Fruit fly (Drosophila melanogaster) whole organism, embryonic: Measurements from ENCODE around the gene fbl.

Experiments used
- Atf-2 ChIP-seq: fragments of 200-800 bp; sonication (Bioruptor generic); optimal IDR thresholded peaks from 2 replicates; lab custom pipeline; 2016; ENCODE audit warnings: missing biosample characterization, missing genetic modification characterization
- Blimp-1 ChIP-seq: fragments of 200-800 bp; sonication (Bioruptor generic); optimal IDR thresholded peaks from 3 replicates; lab custom pipeline; 2018; ENCODE audit warnings: missing biosample characterization, missing genetic modification characterization, mild to moderate bottlenecking, moderate library complexity, missing genetic modification reagents
- CG10543 ChIP-seq: fragments of 200-800 bp; sonication (Bioruptor generic); optimal IDR thresholded peaks from 3 replicates; lab custom pipeline; 2017; ENCODE audit warnings: missing biosample characterization, mild to moderate bottlenecking, missing genetic modification characterization, moderate library complexity
- CG11398 ChIP-seq: fragments of 200-800 bp; sonication (Bioruptor generic); optimal IDR thresholded peaks from 2 replicates; lab custom pipeline; 2016; ENCODE audit warnings: missing biosample characterization, missing genetic modification characterization
- CG11696 ChIP-seq: fragments of 200-800 bp; sonication (Bioruptor generic); IDR thresholded peaks from 2 replicates; pipeline ENCODE4 v1.3.6; 2022; ENCODE audit warnings: missing biosample characterization, missing genetic modification characterization
- CG13775 ChIP-seq: fragments of 200-800 bp; sonication (Bioruptor generic); optimal IDR thresholded peaks from 3 replicates; lab custom pipeline; 2017; ENCODE audit warnings: missing biosample characterization, mild to moderate bottlenecking, missing genetic modification characterization
- CG14710 ChIP-seq: fragments of 200-800 bp; sonication (Bioruptor generic); optimal IDR thresholded peaks from 3 replicates; lab custom pipeline; 2019; ENCODE audit warnings: missing biosample characterization, mild to moderate bottlenecking, missing genetic modification characterization, moderate library complexity
- CG14965 ChIP-seq: fragments of 200-800 bp; sonication (Bioruptor generic); optimal IDR thresholded peaks from 2 replicates; lab custom pipeline; 2016; ENCODE audit warnings: missing biosample characterization, missing genetic modification characterization, borderline replicate concordance
- CG15514 ChIP-seq: fragments of 200-800 bp; sonication (Bioruptor generic); optimal IDR thresholded peaks from 3 replicates; lab custom pipeline; 2017; ENCODE audit warnings: missing biosample characterization, missing genetic modification characterization, mild to moderate bottlenecking, moderate library complexity, missing genetic modification reagents
- CG31224 ChIP-seq: fragments of 200-800 bp; sonication (Bioruptor generic); IDR thresholded peaks from 2 replicates; pipeline ENCODE4 v1.3.6; 2022; ENCODE audit warnings: missing biosample characterization, missing genetic modification characterization
- CG31388 ChIP-seq: fragments of 200-800 bp; sonication (Bioruptor generic); optimal IDR thresholded peaks from 2 replicates; lab custom pipeline; 2016; ENCODE audit warnings: missing biosample characterization, missing genetic modification characterization
- CG3847 ChIP-seq: fragments of 200-800 bp; sonication (Bioruptor generic); IDR thresholded peaks from 2 replicates; pipeline ENCODE4 v1.3.6; 2022; ENCODE audit warnings: missing biosample characterization, missing genetic modification characterization
- CG4328 ChIP-seq: fragments of 200-800 bp; sonication (Bioruptor generic); optimal IDR thresholded peaks from 3 replicates; lab custom pipeline; 2017; ENCODE audit warnings: missing biosample characterization, missing genetic modification reagents, missing genetic modification characterization
- CG4404 ChIP-seq: fragments of 200-800 bp; sonication (Bioruptor generic); IDR thresholded peaks from 2 replicates; pipeline ENCODE4 v1.3.6; 2022; ENCODE audit warnings: missing biosample characterization, missing genetic modification characterization
- CG4707 ChIP-seq: fragments of 200-800 bp; sonication (Bioruptor generic); optimal IDR thresholded peaks from 2 replicates; lab custom pipeline; 2018; ENCODE audit warnings: missing biosample characterization, mild to moderate bottlenecking, missing genetic modification characterization, moderate library complexity
- CG6175 ChIP-seq: fragments of 200-800 bp; sonication (Bioruptor generic); IDR thresholded peaks from 3 replicates; pipeline ENCODE4 v1.3.6; 2022; ENCODE audit warnings: missing biosample characterization, missing genetic modification characterization
- CG8089 ChIP-seq: fragments of 200-800 bp; sonication (Bioruptor generic); optimal IDR thresholded peaks from 3 replicates; lab custom pipeline; 2016; ENCODE audit warnings: missing biosample characterization, missing genetic modification characterization
- CHES-1-like ChIP-seq: fragments of 200-800 bp; sonication (Bioruptor generic); optimal IDR thresholded peaks from 2 replicates; lab custom pipeline; 2016; ENCODE audit warnings: missing biosample characterization, missing genetic modification characterization
- Dek ChIP-seq: fragments of 200-800 bp; sonication (Bioruptor generic); optimal IDR thresholded peaks from 3 replicates; lab custom pipeline; 2019; ENCODE audit warnings: missing biosample characterization, mild to moderate bottlenecking, missing genetic modification characterization, moderate library complexity
- Gug ChIP-seq: fragments of 200-800 bp; sonication (Bioruptor generic); IDR thresholded peaks from 4 replicates; pipeline ENCODE4 v1.3.6; 2022; ENCODE audit warnings: missing biosample characterization, missing genetic modification characterization
- HHEX ChIP-seq: fragments of 200-800 bp; sonication (Bioruptor generic); optimal IDR thresholded peaks from 3 replicates; lab custom pipeline; 2017; ENCODE audit warnings: missing biosample characterization, mild to moderate bottlenecking, missing genetic modification characterization, missing genetic modification reagents
- Hr3 ChIP-seq: fragments of 200-800 bp; sonication (Bioruptor generic); optimal IDR thresholded peaks from 3 replicates; lab custom pipeline; 2016; ENCODE audit warnings: missing biosample characterization, missing genetic modification characterization
- Hsf ChIP-seq: fragments of 200-800 bp; sonication (Bioruptor generic); optimal IDR thresholded peaks from 3 replicates; lab custom pipeline; 2016; ENCODE audit warnings: missing biosample characterization, missing genetic modification characterization
- Lhr ChIP-seq: fragments of 200-800 bp; sonication (Bioruptor generic); optimal IDR thresholded peaks from 3 replicates; lab custom pipeline; 2017; ENCODE audit warnings: mild to moderate bottlenecking, missing biosample characterization, missing genetic modification reagents, missing genetic modification characterization
- MBD-R2 ChIP-seq: fragments of 200-800 bp; sonication (Bioruptor generic); IDR thresholded peaks from 2 replicates; pipeline ENCODE4 v1.3.6; 2022; ENCODE audit warnings: missing biosample characterization, missing genetic modification characterization
- MTF-1 ChIP-seq: fragments of 200-800 bp; sonication (Bioruptor generic); optimal IDR thresholded peaks from 2 replicates; lab custom pipeline; 2018; ENCODE audit warnings: missing biosample characterization, mild to moderate bottlenecking, missing genetic modification characterization, borderline replicate concordance
- Max ChIP-seq: fragments of 200-800 bp; sonication (Bioruptor generic); optimal IDR thresholded peaks from 2 replicates; lab custom pipeline; 2016; ENCODE audit warnings: missing biosample characterization, mild to moderate bottlenecking, missing genetic modification characterization
- Neu2 ChIP-seq: fragments of 200-800 bp; sonication (Bioruptor generic); optimal IDR thresholded peaks from 3 replicates; lab custom pipeline; 2016; ENCODE audit warnings: missing biosample characterization, missing genetic modification characterization, borderline replicate concordance
- Sox102F ChIP-seq: fragments of 200-800 bp; sonication (Bioruptor generic); optimal IDR thresholded peaks from 2 replicates; lab custom pipeline; 2018; ENCODE audit warnings: missing biosample characterization, mild to moderate bottlenecking, missing genetic modification characterization, moderate library complexity
- Spps ChIP-seq: fragments of 200-800 bp; sonication (Bioruptor generic); optimal IDR thresholded peaks from 2 replicates; lab custom pipeline; 2018; ENCODE audit warnings: missing biosample characterization, mild to moderate bottlenecking, missing genetic modification characterization
- Taf1 ChIP-seq: fragments of 200-800 bp; sonication (Bioruptor generic); IDR thresholded peaks from 2 replicates; pipeline ENCODE4 v1.3.6; 2022; ENCODE audit warnings: missing biosample characterization, missing genetic modification characterization
- aop ChIP-seq: fragments of 200-800 bp; sonication (Bioruptor generic); IDR thresholded peaks from 2 replicates; pipeline ENCODE4 v1.3.6; 2022; ENCODE audit warnings: missing biosample characterization, missing genetic modification characterization
- chn ChIP-seq: fragments of 200-800 bp; sonication (Bioruptor generic); optimal IDR thresholded peaks from 2 replicates; lab custom pipeline; 2016; ENCODE audit warnings: missing biosample characterization, missing genetic modification characterization
- dmrt11E ChIP-seq: fragments of 200-800 bp; sonication (Bioruptor generic); optimal IDR thresholded peaks from 3 replicates; lab custom pipeline; 2018; ENCODE audit warnings: missing biosample characterization, mild to moderate bottlenecking, missing genetic modification characterization, moderate library complexity
- dpn ChIP-seq, 2 experiments: fragments of 200-800 bp; sonication (Bioruptor generic); optimal IDR thresholded peaks; 3 replicates each; lab custom pipeline; 2016; ENCODE audit warnings: missing biosample characterization in 2 of 2, missing genetic modification characterization in 2 of 2
- fd96Cb ChIP-seq: fragments of 200-800 bp; sonication (Bioruptor generic); optimal IDR thresholded peaks from 2 replicates; lab custom pipeline; 2018; ENCODE audit warnings: missing biosample characterization, mild to moderate bottlenecking, missing genetic modification characterization, moderate library complexity
- ftz-f1 ChIP-seq: fragments of 200-800 bp; sonication (Bioruptor generic); optimal IDR thresholded peaks from 2 replicates; lab custom pipeline; 2016; ENCODE audit warnings: missing biosample characterization, missing genetic modification characterization
- hkb ChIP-seq, 2 experiments: fragments of 200-800 bp in 1 of 2; fragments of >200 bp in 1 of 2; sonication (Bioruptor generic) in 1 of 2; IDR thresholded peaks in 1 of 2; optimal IDR thresholded peaks in 1 of 2; 2 replicates each; pipeline versions ENCODE4 v1.3.6 to Lab custom; 2017 to 2022; ENCODE audit warnings: missing biosample characterization in 1 of 2, missing genetic modification characterization in 1 of 2
- knrl ChIP-seq: fragments of 200-800 bp; sonication (Bioruptor generic); IDR thresholded peaks from 3 replicates; pipeline ENCODE4 v1.3.6; 2022; ENCODE audit warnings: missing biosample characterization, missing genetic modification characterization; ENCODE audit not compliant: partially characterized antibody
- lilli ChIP-seq: fragments of 200-800 bp; sonication (Bioruptor generic); optimal IDR thresholded peaks from 3 replicates; lab custom pipeline; 2016; ENCODE audit warnings: missing biosample characterization, missing genetic modification characterization
- nmo ChIP-seq: fragments of 200-800 bp; sonication (Bioruptor generic); optimal IDR thresholded peaks from 2 replicates; lab custom pipeline; 2018; ENCODE audit warnings: missing biosample characterization, mild to moderate bottlenecking, missing genetic modification characterization, moderate library complexity
- pho ChIP-seq: fragments of 200-800 bp; sonication (Bioruptor generic); optimal IDR thresholded peaks from 2 replicates; lab custom pipeline; 2016; ENCODE audit warnings: missing biosample characterization, missing genetic modification characterization
- scrt ChIP-seq: fragments of 200-800 bp; sonication (Bioruptor generic); optimal IDR thresholded peaks from 2 replicates; lab custom pipeline; 2018; ENCODE audit warnings: missing biosample characterization, mild to moderate bottlenecking, missing genetic modification characterization, moderate library complexity
- seq ChIP-seq: fragments of 200-800 bp; sonication (Bioruptor generic); IDR thresholded peaks from 2 replicates; pipeline ENCODE4 v1.3.6; 2022; ENCODE audit warnings: missing biosample characterization, missing genetic modification characterization
- stwl ChIP-seq: fragments of 200-800 bp; sonication (Bioruptor generic); optimal IDR thresholded peaks from 3 replicates; lab custom pipeline; 2018; ENCODE audit warnings: missing biosample characterization, mild to moderate bottlenecking, missing genetic modification characterization, moderate library complexity
- toy ChIP-seq: fragments of 200-800 bp; sonication (Bioruptor generic); IDR thresholded peaks from 2 replicates; pipeline ENCODE4 v1.3.6; 2022; ENCODE audit warnings: missing biosample characterization, missing genetic modification characterization
- tup ChIP-seq: fragments of 200-800 bp; sonication (Bioruptor generic); optimal IDR thresholded peaks from 2 replicates; lab custom pipeline; 2016; ENCODE audit warnings: missing biosample characterization, mild to moderate bottlenecking, missing genetic modification characterization, moderate library complexity
- zfh2 ChIP-seq: fragments of 200-800 bp; sonication (Bioruptor generic); optimal IDR thresholded peaks from 2 replicates; lab custom pipeline; 2016; ENCODE audit warnings: missing biosample characterization, missing genetic modification characterization

fbl gene

DNA sequence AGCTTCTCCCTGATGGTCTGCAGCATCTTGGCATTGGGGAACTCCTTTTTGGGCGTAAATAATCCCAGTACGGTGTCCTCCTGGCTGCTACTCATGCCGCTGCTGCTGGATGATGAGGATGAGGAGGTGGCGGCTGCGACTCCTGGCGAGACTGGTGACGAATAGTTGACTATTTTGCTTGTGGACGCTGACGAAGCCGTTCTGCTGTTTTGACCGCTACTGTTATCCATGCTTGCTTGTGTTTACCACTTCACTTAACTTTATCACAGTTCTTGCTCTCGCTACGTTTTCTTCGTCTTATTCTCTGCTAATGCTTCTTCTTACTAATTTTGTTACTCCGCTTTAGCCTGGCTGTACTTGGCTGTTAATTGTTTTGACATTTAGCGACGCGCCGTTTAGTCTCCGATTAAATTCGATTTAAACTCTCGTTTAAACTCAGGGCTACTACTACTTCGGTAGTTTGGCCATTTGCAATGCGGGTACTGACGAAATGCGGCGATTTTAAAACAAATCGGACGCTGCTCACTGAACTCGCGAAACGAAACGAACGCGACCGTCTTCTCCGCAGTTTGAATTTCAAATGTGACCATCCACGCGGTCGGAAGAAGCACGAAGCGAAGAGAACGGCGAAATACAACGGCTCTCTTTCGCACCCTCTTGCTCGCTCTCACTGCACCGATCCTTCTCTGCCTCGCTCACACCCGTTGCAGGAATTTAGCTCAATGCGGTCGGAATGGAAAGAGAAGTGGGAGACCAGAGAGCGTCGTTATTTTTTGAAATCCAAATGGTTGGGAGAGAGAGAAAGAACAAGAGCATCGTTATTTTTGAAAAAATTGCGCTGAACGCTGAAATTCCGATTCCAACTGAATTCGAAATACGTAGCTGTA, 17.0 kb downstream of the fbl start, which contains the start of gene trbl (continued):
- TF ChIP-seq Max (GFP tag; lab: Kevin White, UChicago) = peak; percentile 26
- TF ChIP-seq tup (GFP tag; lab: Kevin White, UChicago) = no peak
- peak; percentile 74 for TF ChIP-seq ftz-f1
- no peak for TF ChIP-seq CG4404 (GFP tag; lab: Robert Waterston, UW)
- peak; percentile 26 for TF ChIP-seq CG4707 (GFP tag; lab: Kevin White, UChicago)
- TF ChIP-seq Hsf (GFP tag; lab: Kevin White, UChicago) = no peak
- no peak for TF ChIP-seq Spps (tag; lab: Kevin White, UChicago)
- no peak for TF ChIP-seq CG6175 (GFP tag; lab: Robert Waterston, UW)
- no peak for TF ChIP-seq CG31388 (GFP tag; lab: Kevin White, UChicago)
- no peak for TF ChIP-seq dmrt11E (tag; lab: Kevin White, UChicago)
- no peak for TF ChIP-seq Gug
- no peak for TF ChIP-seq Hr3 (GFP tag; lab: Kevin White, UChicago)
- peak; percentile 8 for TF ChIP-seq lilli (GFP tag; lab: Kevin White, UChicago)
- TF ChIP-seq Taf1 (GFP tag; lab: Robert Waterston, UW) = no peak
- peak; percentile 23; the same call in 1 of the 2 replicates for TF ChIP-seq MBD-R2 (GFP tag; lab: Robert Waterston, UW)
- peak; percentile 68 for TF ChIP-seq CG15514
- no peak for TF ChIP-seq CG3847 (GFP tag; lab: Robert Waterston, UW)
- TF ChIP-seq Atf-2 (GFP tag; lab: Kevin White, UChicago) = no peak
- TF ChIP-seq pho (GFP tag; lab: Kevin White, UChicago) = no peak
- no peak for TF ChIP-seq chn (GFP tag; lab: Kevin White, UChicago)
- no peak for TF ChIP-seq dpn (GFP tag; optimal IDR thresholded peaks at IDR 0.05; lab: Kevin White, UChicago)
- peak; percentile 31 for TF ChIP-seq stwl (tag; lab: Kevin White, UChicago)
- TF ChIP-seq Neu2 = no peak
- no peak for TF ChIP-seq CG11696
- TF ChIP-seq seq = peak; percentile 69; the same call in 1 of the 2 replicates
- no peak for TF ChIP-seq Sox102F (GFP tag; lab: Kevin White, UChicago)
- TF ChIP-seq aop = no peak
- peak; percentile 6 for TF ChIP-seq scrt (GFP tag; lab: Kevin White, UChicago)
- TF ChIP-seq HHEX (GFP tag; lab: Kevin White, UChicago) = no peak
- no peak for TF ChIP-seq CHES-1-like (GFP tag; lab: Kevin White, UChicago)
- TF ChIP-seq Lhr (GFP tag; lab: Kevin White, UChicago) = no peak
- peak; percentile 82 for TF ChIP-seq nmo (GFP tag; lab: Kevin White, UChicago)
- TF ChIP-seq hkb (optimal IDR thresholded peaks at IDR 0.05; lab: Kevin White, UChicago) = no peak
- TF ChIP-seq hkb (GFP tag; IDR thresholded peaks at IDR 0.05; lab: Robert Waterston, UW) = peak; percentile 77
- no peak for TF ChIP-seq Blimp-1
- TF ChIP-seq CG14710 (tag; lab: Kevin White, UChicago) = peak; percentile 26
- no peak for TF ChIP-seq Dek (tag; lab: Kevin White, UChicago)
- TF ChIP-seq CG13775 (GFP tag; lab: Kevin White, UChicago) = no peak
- TF ChIP-seq knrl (GFP tag; lab: Robert Waterston, UW) = no peak; the same call in 2 of the 3 replicates
- TF ChIP-seq CG10543 = peak; percentile 81
- no peak for TF ChIP-seq toy (GFP tag; lab: Robert Waterston, UW)
- TF ChIP-seq CG11398 (GFP tag; lab: Kevin White, UChicago) = peak; percentile 17
- TF ChIP-seq fd96Cb (tag; lab: Kevin White, UChicago) = no peak
- TF ChIP-seq CG4328 = no peak
- TF ChIP-seq MTF-1 (GFP tag; lab: Kevin White, UChicago) = peak; percentile 44
- no peak for TF ChIP-seq CG14965 (GFP tag; lab: Kevin White, UChicago)
- no peak for TF ChIP-seq zfh2
- TF ChIP-seq CG31224 (GFP tag; lab: Robert Waterston, UW) = no peak
- TF ChIP-seq CG8089 (GFP tag; lab: Kevin White, UChicago) = no peak
